Fruit fly (Drosophila melanogaster): ENCODE measurements around the gene Mkk4.

Mkk4 gene

dm6 chr3R:8659200-8659897 lies 8.8 kb upstream of the Mkk4 start:
- TF ChIP-seq Sin3A (optimal IDR thresholded peaks at IDR 0.05) (no peak), Myc (optimal IDR thresholded peaks at IDR 0.05) (no peak), psq (optimal IDR thresholded peaks at IDR 0.05) (no peak), ttk (optimal IDR thresholded peaks at IDR 0.05) (no peak), insv (optimal IDR thresholded peaks at IDR 0.05) (no peak), h (optimal IDR thresholded peaks at IDR 0.05) (no peak)

- TF ChIP-seq insv (optimal IDR thresholded peaks at IDR 0.05) (no peak), ttk (optimal IDR thresholded peaks at IDR 0.05) (no peak), Myc (optimal IDR thresholded peaks at IDR 0.05) (no peak), h (optimal IDR thresholded peaks at IDR 0.05) (no peak), psq (optimal IDR thresholded peaks at IDR 0.05) (no peak), Sin3A (optimal IDR thresholded peaks at IDR 0.05) (no peak)
These were observed 8.1 kb upstream of the Mkk4 start for dm6 chr3R:8658688-8659087.

dm6 chr3R:8654666-8655065 lies 4.1 kb upstream of the Mkk4 start, which contains the start of gene CG42489:
Gene CG42489, minus strand, starts transcription at chr3R:8654766.
- TF ChIP-seq Sin3A (optimal IDR thresholded peaks at IDR 0.05), result no peak
- TF ChIP-seq ttk (optimal IDR thresholded peaks at IDR 0.05), result no peak
- TF ChIP-seq h (optimal IDR thresholded peaks at IDR 0.05), result no peak
- TF ChIP-seq Myc (optimal IDR thresholded peaks at IDR 0.05), result no peak
- TF ChIP-seq insv (optimal IDR thresholded peaks at IDR 0.05), result no peak
- TF ChIP-seq psq (optimal IDR thresholded peaks at IDR 0.05), result no peak

dm6 chr3R:8654058-8654457 lies 3.5 kb upstream of the Mkk4 start:
- no peak for TF ChIP-seq ttk (optimal IDR thresholded peaks at IDR 0.05)
- TF ChIP-seq psq (optimal IDR thresholded peaks at IDR 0.05), result no peak
- no peak for TF ChIP-seq Myc (optimal IDR thresholded peaks at IDR 0.05)

- TF ChIP-seq h (optimal IDR thresholded peaks at IDR 0.05) (no peak), insv (optimal IDR thresholded peaks at IDR 0.05) (no peak), Myc (optimal IDR thresholded peaks at IDR 0.05) (no peak), ttk (optimal IDR thresholded peaks at IDR 0.05) (no peak), psq (optimal IDR thresholded peaks at IDR 0.05) (no peak)
These were observed 2.1 kb upstream of the Mkk4 start, which contains the start of the genes Sys1 and Dhod for dm6 chr3R:8652731-8653130. Gene Sys1, plus strand, starts transcription at chr3R:8652821. Gene Dhod, minus strand, starts transcription at chr3R:8652916.

dm6 chr3R:8645580-8646220 lies 4.9 kb downstream of the Mkk4 start, which contains the start of gene Cyp313b1:
Gene Cyp313b1, minus strand, starts transcription at chr3R:8645650.
- no peak for TF ChIP-seq ttk (optimal IDR thresholded peaks at IDR 0.05)
- TF ChIP-seq h (optimal IDR thresholded peaks at IDR 0.05), result no peak
- no peak for TF ChIP-seq insv (optimal IDR thresholded peaks at IDR 0.05)
- no peak for TF ChIP-seq psq (optimal IDR thresholded peaks at IDR 0.05)
- TF ChIP-seq Sin3A (optimal IDR thresholded peaks at IDR 0.05), result no peak

dm6 chr3R:8642376-8642966 lies 8.1 kb downstream of the Mkk4 start:
- TF ChIP-seq h (optimal IDR thresholded peaks at IDR 0.05) (no peak), psq (optimal IDR thresholded peaks at IDR 0.05) (no peak)

dm6 chr3R:8638629-8639028 lies 12.0 kb downstream of the Mkk4 start:
- TF ChIP-seq h (optimal IDR thresholded peaks at IDR 0.05) (no peak), psq (optimal IDR thresholded peaks at IDR 0.05) (no peak), insv (optimal IDR thresholded peaks at IDR 0.05) (no peak), Myc (optimal IDR thresholded peaks at IDR 0.05) (no peak), Sin3A (optimal IDR thresholded peaks at IDR 0.05) (no peak), ttk (optimal IDR thresholded peaks at IDR 0.05) (no peak)

dm6 chr3R:8635778-8636177 lies 14.8 kb downstream of the Mkk4 start, which contains the start of gene Or85e:
Gene Or85e, minus strand, starts transcription at chr3R:8635878.
- TF ChIP-seq h (optimal IDR thresholded peaks at IDR 0.05), result no peak
- TF ChIP-seq psq (optimal IDR thresholded peaks at IDR 0.05), result no peak
- no peak for TF ChIP-seq Myc (optimal IDR thresholded peaks at IDR 0.05)
- no peak for TF ChIP-seq insv (optimal IDR thresholded peaks at IDR 0.05)
- no peak for TF ChIP-seq Sin3A (optimal IDR thresholded peaks at IDR 0.05)
- no peak for TF ChIP-seq ttk (optimal IDR thresholded peaks at IDR 0.05)

dm6 chr3R:8620737-8621136 lies 29.9 kb downstream of the Mkk4 start:
- TF ChIP-seq insv (optimal IDR thresholded peaks at IDR 0.05), result no peak

dm6 chr3R:8619089-8619488 lies 31.5 kb downstream of the Mkk4 start:
- TF ChIP-seq psq (optimal IDR thresholded peaks at IDR 0.05), result no peak

- TF ChIP-seq h (optimal IDR thresholded peaks at IDR 0.05), result no peak
- TF ChIP-seq insv (optimal IDR thresholded peaks at IDR 0.05), result no peak
- no peak for TF ChIP-seq psq (optimal IDR thresholded peaks at IDR 0.05)
- TF ChIP-seq Sin3A (optimal IDR thresholded peaks at IDR 0.05), result no peak
- no peak for TF ChIP-seq ttk (optimal IDR thresholded peaks at IDR 0.05)
- no peak for TF ChIP-seq Myc (optimal IDR thresholded peaks at IDR 0.05)
These were observed 34.4 kb downstream of the Mkk4 start for dm6 chr3R:8616149-8616548.

All from Kc167 (cell line).